Fruit fly (Drosophila melanogaster) whole organism, embryonic: ENCODE results near the gene betaTub65B.
A peak's percentile ranks its signal among the peaks of the same experiment; 100 is the strongest.

Source experiments
- Adf1 ChIP-seq: fragments of 200-800 bp; sonication (Bioruptor generic); IDR thresholded peaks from 2 replicates; pipeline ENCODE4 v1.3.6; 2022; ENCODE audit warnings: missing biosample characterization, missing genetic modification characterization
- Atf3 ChIP-seq: fragments of 200-800 bp; sonication (Bioruptor generic); optimal IDR thresholded peaks from 3 replicates; lab custom pipeline; 2016; ENCODE audit warnings: missing biosample characterization, missing genetic modification characterization
- Awh ChIP-seq: fragments of 200-800 bp; sonication (Bioruptor generic); IDR thresholded peaks from 2 replicates; pipeline ENCODE4, ENCODE4 v1.3.6; 2022; ENCODE audit warnings: missing biosample characterization, missing genetic modification characterization
- Blimp-1 ChIP-seq: fragments of 200-800 bp; sonication (Bioruptor generic); optimal IDR thresholded peaks from 3 replicates; lab custom pipeline; 2018; ENCODE audit warnings: missing biosample characterization, missing genetic modification characterization, mild to moderate bottlenecking, moderate library complexity, missing genetic modification reagents
- CG10274 ChIP-seq: fragments of 200-800 bp; sonication (Bioruptor generic); optimal IDR thresholded peaks from 3 replicates; lab custom pipeline; 2017; ENCODE audit warnings: missing biosample characterization, mild to moderate bottlenecking, missing genetic modification characterization
- CG10366 ChIP-seq: fragments of 200-800 bp; sonication (Bioruptor generic); IDR thresholded peaks from 2 replicates; pipeline ENCODE4 v1.3.6; 2022; ENCODE audit warnings: missing biosample characterization, missing genetic modification characterization
- CG11456 ChIP-seq: fragments of 200-800 bp; sonication (Bioruptor generic); IDR thresholded peaks from 3 replicates; pipeline ENCODE4 v1.3.6; 2022; ENCODE audit warnings: missing biosample characterization, missing genetic modification characterization
- CG11560 ChIP-seq: fragments of 200-800 bp; sonication (Bioruptor generic); IDR thresholded peaks from 3 replicates; pipeline ENCODE4 v1.3.6; 2022; ENCODE audit warnings: missing biosample characterization, missing genetic modification characterization
- CG12942 ChIP-seq: fragments of 200-800 bp; sonication (Bioruptor generic); optimal IDR thresholded peaks from 3 replicates; lab custom pipeline; 2016; ENCODE audit warnings: missing biosample characterization, missing genetic modification characterization
- CG14860 ChIP-seq: fragments of 200-800 bp; sonication (Bioruptor generic); IDR thresholded peaks from 3 replicates; pipeline ENCODE4 v1.3.6; 2022; ENCODE audit warnings: missing biosample characterization, missing genetic modification characterization; ENCODE audit not compliant: partially characterized antibody
- CG1529 ChIP-seq: fragments of 200-800 bp; sonication (Bioruptor generic); optimal IDR thresholded peaks from 3 replicates; lab custom pipeline; 2018; ENCODE audit warnings: missing biosample characterization, missing genetic modification characterization
- CG1603 ChIP-seq: fragments of 200-800 bp; sonication (Bioruptor generic); optimal IDR thresholded peaks from 2 replicates; lab custom pipeline; 2019; ENCODE audit warnings: missing biosample characterization, mild to moderate bottlenecking, missing genetic modification characterization, moderate library complexity
- CG33557 ChIP-seq: fragments of 200-800 bp; sonication (Bioruptor generic); optimal IDR thresholded peaks from 2 replicates; lab custom pipeline; 2019; ENCODE audit warnings: missing biosample characterization, mild to moderate bottlenecking, missing genetic modification characterization, moderate library complexity
- CG3847 ChIP-seq: fragments of 200-800 bp; sonication (Bioruptor generic); IDR thresholded peaks from 2 replicates; pipeline ENCODE4 v1.3.6; 2022; ENCODE audit warnings: missing biosample characterization, missing genetic modification characterization
- CG4707 ChIP-seq: fragments of 200-800 bp; sonication (Bioruptor generic); optimal IDR thresholded peaks from 2 replicates; lab custom pipeline; 2018; ENCODE audit warnings: missing biosample characterization, mild to moderate bottlenecking, missing genetic modification characterization, moderate library complexity
- CG5245 ChIP-seq: fragments of 200-800 bp; sonication (Bioruptor generic); optimal IDR thresholded peaks from 3 replicates; lab custom pipeline; 2016; ENCODE audit warnings: missing biosample characterization, missing genetic modification characterization
- CG6813 ChIP-seq: fragments of 200-800 bp; sonication (Bioruptor generic); optimal IDR thresholded peaks from 2 replicates; lab custom pipeline; 2017; ENCODE audit warnings: missing biosample characterization, missing genetic modification characterization, mild to moderate bottlenecking, moderate library complexity, missing genetic modification reagents
- CG7786 ChIP-seq: fragments of 200-800 bp; sonication (Bioruptor generic); optimal IDR thresholded peaks from 2 replicates; lab custom pipeline; 2016; ENCODE audit warnings: missing biosample characterization, missing genetic modification characterization
- CG7928 ChIP-seq: fragments of 200-800 bp; sonication (Bioruptor generic); optimal IDR thresholded peaks from 2 replicates; lab custom pipeline; 2017; ENCODE audit warnings: missing biosample characterization, mild to moderate bottlenecking, missing genetic modification characterization
- CG8281 ChIP-seq: fragments of 200-800 bp; sonication (Bioruptor generic); optimal IDR thresholded peaks from 2 replicates; lab custom pipeline; 2018; ENCODE audit warnings: missing biosample characterization, mild to moderate bottlenecking, missing genetic modification characterization, moderate library complexity
- CG8765 ChIP-seq: fragments of 200-800 bp; sonication (Bioruptor generic); IDR thresholded peaks from 2 replicates; pipeline ENCODE4 v1.3.6; 2022; ENCODE audit warnings: missing biosample characterization, missing genetic modification characterization
- HLH3B ChIP-seq: fragments of 200-800 bp; sonication (Bioruptor generic); IDR thresholded peaks from 2 replicates; pipeline ENCODE4 v1.3.6; 2022; ENCODE audit warnings: missing biosample characterization, missing genetic modification characterization
- Hr39 ChIP-seq: fragments of >200 bp; optimal IDR thresholded peaks from 2 replicates; lab custom pipeline; 2017
- Lpt ChIP-seq: fragments of >200 bp; optimal IDR thresholded peaks from 2 replicates; lab custom pipeline; 2018; ENCODE audit warnings: missing biosample characterization, missing genetic modification characterization
- Max ChIP-seq: fragments of 200-800 bp; sonication (Bioruptor generic); optimal IDR thresholded peaks from 2 replicates; lab custom pipeline; 2016; ENCODE audit warnings: missing biosample characterization, mild to moderate bottlenecking, missing genetic modification characterization
- Nf-YB ChIP-seq: fragments of 200-800 bp; sonication (Bioruptor generic); optimal IDR thresholded peaks from 3 replicates; lab custom pipeline; 2019; ENCODE audit warnings: missing biosample characterization, mild to moderate bottlenecking, missing genetic modification characterization, moderate library complexity
- Nf-YC ChIP-seq: fragments of 200-800 bp; optimal IDR thresholded peaks from 3 replicates; lab custom pipeline; 2019; ENCODE audit warnings: missing biosample characterization, mild to moderate bottlenecking, missing genetic modification characterization, moderate library complexity
- Spps ChIP-seq: fragments of 200-800 bp; sonication (Bioruptor generic); optimal IDR thresholded peaks from 2 replicates; lab custom pipeline; 2018; ENCODE audit warnings: missing biosample characterization, mild to moderate bottlenecking, missing genetic modification characterization
- Ssrp ChIP-seq: fragments of 200-800 bp; sonication (Bioruptor generic); optimal IDR thresholded peaks from 2 replicates; lab custom pipeline; 2018; ENCODE audit warnings: missing biosample characterization, mild to moderate bottlenecking, missing genetic modification characterization, moderate library complexity
- bbx ChIP-seq: fragments of 200-800 bp; sonication (Bioruptor generic); IDR thresholded peaks from 2 replicates; pipeline ENCODE4 v1.3.6; 2022; ENCODE audit warnings: missing biosample characterization, missing genetic modification characterization; ENCODE audit not compliant: partially characterized antibody
- bcd ChIP-seq: fragments of 200-800 bp; sonication (Bioruptor generic); optimal IDR thresholded peaks from 2 replicates; lab custom pipeline; 2017; ENCODE audit warnings: missing biosample characterization, mild to moderate bottlenecking, missing genetic modification characterization
- cg ChIP-seq: fragments of 200-800 bp; sonication (Bioruptor generic); optimal IDR thresholded peaks from 3 replicates; lab custom pipeline; 2019; ENCODE audit warnings: missing biosample characterization, mild to moderate bottlenecking, missing genetic modification characterization, moderate library complexity
- cwo ChIP-seq: fragments of 200-800 bp; sonication (Bioruptor generic); optimal IDR thresholded peaks from 3 replicates; lab custom pipeline; 2017; ENCODE audit warnings: missing biosample characterization, missing genetic modification characterization, mild to moderate bottlenecking, moderate library complexity, missing genetic modification reagents
- jigr1 ChIP-seq: fragments of 200-800 bp; sonication (Bioruptor generic); IDR thresholded peaks from 3 replicates; pipeline ENCODE4 v1.3.6; 2022; ENCODE audit warnings: missing biosample characterization, missing genetic modification characterization
- jumu ChIP-seq: fragments of 200-800 bp; sonication (Bioruptor generic); optimal IDR thresholded peaks from 3 replicates; lab custom pipeline; 2016; ENCODE audit warnings: missing biosample characterization, missing genetic modification characterization
- ken ChIP-seq: fragments of 200-800 bp; sonication (Bioruptor generic); IDR thresholded peaks from 3 replicates; pipeline ENCODE4 v1.3.6; 2022; ENCODE audit warnings: missing biosample characterization, missing genetic modification characterization
- lbe ChIP-seq: fragments of 200-800 bp; sonication (Bioruptor generic); optimal IDR thresholded peaks from 2 replicates; lab custom pipeline; 2016; ENCODE audit warnings: missing biosample characterization, mild to moderate bottlenecking, missing genetic modification characterization
- lilli ChIP-seq: fragments of 200-800 bp; sonication (Bioruptor generic); optimal IDR thresholded peaks from 3 replicates; lab custom pipeline; 2016; ENCODE audit warnings: missing biosample characterization, missing genetic modification characterization
- lov ChIP-seq, 2 experiments: fragments of 200-800 bp in 1 of 2; fragments of >200 bp in 1 of 2; sonication (Bioruptor generic) in 1 of 2; IDR thresholded peaks in 1 of 2; optimal IDR thresholded peaks in 1 of 2; 2 replicates in 1 of 2; 3 replicates in 1 of 2; pipeline versions ENCODE4 v1.3.6 to Lab custom; 2017 to 2022; ENCODE audit warnings: missing biosample characterization in 1 of 2, missing genetic modification characterization in 1 of 2
- mam ChIP-seq: fragments of 200-800 bp; sonication (Bioruptor generic); optimal IDR thresholded peaks from 3 replicates; lab custom pipeline; 2016; ENCODE audit warnings: missing biosample characterization, missing genetic modification characterization
- pita ChIP-seq: fragments of 200-800 bp; sonication (Bioruptor generic); optimal IDR thresholded peaks from 2 replicates; lab custom pipeline; 2017; ENCODE audit warnings: missing biosample characterization, mild to moderate bottlenecking, missing genetic modification characterization
- pnt ChIP-seq: fragments of 200-800 bp; sonication (Bioruptor generic); optimal IDR thresholded peaks from 3 replicates; lab custom pipeline; 2016; ENCODE audit warnings: missing biosample characterization, missing genetic modification characterization
- sens-2 ChIP-seq: fragments of 200-800 bp; sonication (Bioruptor generic); IDR thresholded peaks from 2 replicates; pipeline ENCODE4 v1.3.6; 2022; ENCODE audit warnings: missing biosample characterization, missing genetic modification characterization
- slp2 ChIP-seq: fragments of 200-800 bp; sonication (Bioruptor generic); optimal IDR thresholded peaks from 2 replicates; lab custom pipeline; 2016; ENCODE audit warnings: missing biosample characterization, missing genetic modification characterization
- ssp ChIP-seq: fragments of 200-800 bp; sonication (Bioruptor generic); IDR thresholded peaks from 2 replicates; pipeline ENCODE4 v1.3.6; 2022; ENCODE audit warnings: missing biosample characterization, missing genetic modification characterization
- trh ChIP-seq: fragments of 200-800 bp; sonication (Bioruptor generic); optimal IDR thresholded peaks from 2 replicates; lab custom pipeline; 2016; ENCODE audit warnings: missing biosample characterization, missing genetic modification characterization
- twi ChIP-seq: fragments of 200-800 bp; optimal IDR thresholded peaks from 2 replicates; lab custom pipeline; 2019; ENCODE audit warnings: missing biosample characterization, mild to moderate bottlenecking, missing genetic modification characterization, moderate library complexity
- tx ChIP-seq: fragments of 200-800 bp; sonication (Bioruptor generic); optimal IDR thresholded peaks from 2 replicates; lab custom pipeline; 2016; ENCODE audit warnings: missing biosample characterization, missing genetic modification characterization
- vfl ChIP-seq: fragments of 200-800 bp; sonication (Bioruptor generic); optimal IDR thresholded peaks from 2 replicates; lab custom pipeline; 2016; ENCODE audit warnings: missing biosample characterization, missing genetic modification characterization

Gene betaTub65B

DNA sequence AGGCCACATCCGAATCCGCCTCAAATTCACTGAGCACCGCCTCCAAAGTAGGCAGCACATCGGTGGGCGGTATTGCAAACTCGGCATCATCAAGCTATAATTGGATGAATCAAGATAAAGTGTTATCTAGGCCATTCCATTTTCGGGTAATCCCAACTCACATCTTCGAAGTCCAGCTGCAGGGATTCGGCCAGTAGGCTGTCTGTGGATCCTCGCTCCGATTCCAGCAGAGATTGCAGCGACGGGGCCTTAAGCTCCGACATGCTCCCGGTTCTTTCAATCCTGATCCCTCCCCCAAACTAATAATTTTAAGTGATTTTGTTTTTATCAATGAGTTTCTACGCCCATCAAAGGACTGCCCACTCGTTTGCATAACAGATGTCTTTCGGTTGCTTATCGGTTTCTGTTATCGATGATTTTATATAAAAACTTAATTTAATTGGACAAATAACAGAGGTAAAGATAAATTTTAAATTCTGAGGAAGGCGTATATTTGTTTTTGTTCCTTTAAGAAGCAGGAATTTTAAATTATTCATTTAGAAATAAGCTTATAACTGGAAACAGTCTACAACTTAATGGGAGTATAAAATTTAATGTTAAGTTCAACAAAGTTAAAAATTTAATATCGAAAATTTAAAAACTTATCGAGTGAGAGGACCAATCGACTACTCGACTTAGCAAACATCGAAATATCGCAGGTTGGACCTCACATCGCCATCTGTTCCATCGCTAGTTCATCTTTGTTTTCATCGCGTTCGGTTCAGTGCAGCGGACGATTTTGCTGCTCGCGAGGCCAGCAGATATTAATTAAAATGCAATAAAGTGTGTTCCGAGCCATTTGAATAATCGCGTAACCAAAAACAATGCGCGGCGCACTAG, 35.4 kb upstream of the betaTub65B start, which contains the start of the genes Vps8 and sfl (continued):
- TF ChIP-seq pita (GFP tag; lab: Kevin White, UChicago): no peak
- no peak for TF ChIP-seq ken (GFP tag; lab: Robert Waterston, UW)
- no peak for TF ChIP-seq vfl (GFP tag; lab: Kevin White, UChicago)
- no peak for TF ChIP-seq Awh (GFP tag; lab: Robert Waterston, UW)
- TF ChIP-seq CG3847 (GFP tag; lab: Robert Waterston, UW): 0 out of 2 replicates have a peak, but pooled peaks have one; percentile 21
- TF ChIP-seq CG7786 (GFP tag; lab: Kevin White, UChicago): no peak
- TF ChIP-seq CG4707: no peak
- TF ChIP-seq CG10366 (GFP tag; lab: Robert Waterston, UW): no peak
- TF ChIP-seq CG6813: no peak
- peak; percentile 98 for TF ChIP-seq CG11560
- TF ChIP-seq Nf-YB (GFP tag; lab: Kevin White, UChicago): peak; percentile 30
- TF ChIP-seq HLH3B (GFP tag; lab: Robert Waterston, UW): peak; percentile 6; the same call in 1 of the 2 replicates
- peak; percentile 15 for TF ChIP-seq Blimp-1
- TF ChIP-seq CG1603 (tag; lab: Kevin White, UChicago): peak; percentile 18
- TF ChIP-seq twi (tag; lab: Kevin White, UChicago): peak; percentile 3
- no peak for TF ChIP-seq CG1529 (GFP tag; lab: Kevin White, UChicago)
- no peak for TF ChIP-seq CG10274
- TF ChIP-seq CG12942 (GFP tag; lab: Kevin White, UChicago): no peak
- peak; percentile 66 for TF ChIP-seq lilli (GFP tag; lab: Kevin White, UChicago)
- TF ChIP-seq Ssrp: no peak
- TF ChIP-seq Spps (tag; lab: Kevin White, UChicago): no peak
- no peak for TF ChIP-seq CG11456 (GFP tag; lab: Robert Waterston, UW)
- no peak for TF ChIP-seq lbe (GFP tag; lab: Kevin White, UChicago)
- TF ChIP-seq jumu (GFP tag; lab: Kevin White, UChicago): no peak
- no peak for TF ChIP-seq Hr39 (lab: Kevin White, UChicago)
- peak; percentile 3 for TF ChIP-seq Max (GFP tag; lab: Kevin White, UChicago)
- TF ChIP-seq CG8281 (tag; lab: Kevin White, UChicago): no peak
- peak; percentile 7; the same call in 1 of the 2 replicates for TF ChIP-seq Adf1
- TF ChIP-seq trh (GFP tag; lab: Kevin White, UChicago): no peak
- no peak for TF ChIP-seq pnt
- TF ChIP-seq mam (GFP tag; lab: Kevin White, UChicago): peak; percentile 37
- no peak for TF ChIP-seq CG5245 (GFP tag; lab: Kevin White, UChicago)
- no peak for TF ChIP-seq slp2 (GFP tag; lab: Kevin White, UChicago)
- TF ChIP-seq CG8765: no peak
- TF ChIP-seq lov (optimal IDR thresholded peaks at IDR 0.05; lab: Kevin White, UChicago): no peak
- TF ChIP-seq lov (GFP tag; IDR thresholded peaks at IDR 0.05; lab: Robert Waterston, UW): 0 out of 3 replicates have a peak, but pooled peaks have one; percentile 47
- no peak for TF ChIP-seq ssp (GFP tag; lab: Robert Waterston, UW)
- no peak for TF ChIP-seq cg (GFP tag; lab: Kevin White, UChicago)
- peak; percentile 41; the same call in 1 of the 3 replicates for TF ChIP-seq jigr1
- TF ChIP-seq CG7928 (GFP tag; lab: Kevin White, UChicago): peak; percentile 21
- no peak for TF ChIP-seq cwo (GFP tag; lab: Kevin White, UChicago)
- peak; percentile 87 for TF ChIP-seq bbx
- no peak for TF ChIP-seq bcd (GFP tag; lab: Kevin White, UChicago)
- peak; percentile 42 for TF ChIP-seq Nf-YC (tag; lab: Kevin White, UChicago)
- peak; percentile 1 for TF ChIP-seq CG33557 (GFP tag; lab: Kevin White, UChicago)
- TF ChIP-seq Atf3 (GFP tag; lab: Kevin White, UChicago): no peak
- no peak for TF ChIP-seq tx (GFP tag; lab: Kevin White, UChicago)
- TF ChIP-seq sens-2 (GFP tag; lab: Robert Waterston, UW): no peak
- peak; percentile 80 for TF ChIP-seq CG14860
- no peak for TF ChIP-seq Lpt (GFP tag; lab: Kevin White, UChicago)
